Worm (Caenorhabditis elegans) whole organism, young adult: ENCODE results near the gene F02D8.4.

Experiments used
- F10E7.11 ChIP-seq: sonication (generic microtip); optimal IDR thresholded peaks from 2 replicates; lab custom pipeline; 2017; ENCODE audit warnings: mild to moderate bottlenecking, missing genetic modification characterization, moderate library complexity, missing compliant biosample characterization
- F23B12.7 ChIP-seq: sonication (generic microtip); optimal IDR thresholded peaks from 2 replicates; lab custom pipeline; 2017; ENCODE audit warnings: missing genetic modification characterization, mild to moderate bottlenecking, missing compliant biosample characterization, antibody characterized with exemption, moderate library complexity; ENCODE audit not compliant: insufficient read depth
- F33H1.4 ChIP-seq: fragments of 200-800 bp; sonication (Bioruptor generic); IDR thresholded peaks from 2 replicates; pipeline ENCODE4 v1.3.6; 2022; ENCODE audit warnings: missing genetic modification reagents, missing genetic modification characterization, missing compliant biosample characterization
- F49E8.2 ChIP-seq: sonication (generic microtip); optimal IDR thresholded peaks from 3 replicates; lab custom pipeline; 2017; ENCODE audit warnings: missing genetic modification characterization, mild to moderate bottlenecking, missing compliant biosample characterization, antibody characterized with exemption, moderate library complexity; ENCODE audit not compliant: insufficient read depth
- F52B5.7 ChIP-seq: sonication (generic microtip); optimal IDR thresholded peaks from 2 replicates; lab custom pipeline; 2016; ENCODE audit warnings: mild to moderate bottlenecking, missing genetic modification characterization, missing compliant biosample characterization
- F57A8.1 ChIP-seq: fragments of 200-800 bp; sonication (Bioruptor generic); optimal IDR thresholded peaks from 2 replicates; lab custom pipeline; 2018; ENCODE audit warnings: mild to moderate bottlenecking, missing genetic modification characterization, moderate library complexity, missing compliant biosample characterization
- K11D2.4 ChIP-seq: fragments of 200-800 bp; sonication (Bioruptor generic); IDR thresholded peaks from 2 replicates; pipeline ENCODE4 v1.3.6; 2022; ENCODE audit warnings: missing genetic modification reagents, missing genetic modification characterization, missing compliant biosample characterization
- K12H6.12 ChIP-seq: fragments of 200-800 bp; sonication (Bioruptor generic); optimal IDR thresholded peaks from 2 replicates; lab custom pipeline; 2018; ENCODE audit warnings: mild to moderate bottlenecking, missing genetic modification characterization, missing compliant biosample characterization
- Y53G8AR.9 ChIP-seq: fragments of 200-800 bp; sonication (Bioruptor generic); conservative IDR thresholded peaks from 2 replicates; pipeline ENCODE4 v1.3.6; 2022; ENCODE audit warnings: missing genetic modification reagents, missing genetic modification characterization, missing compliant biosample characterization
- akir-1 ChIP-seq: fragments of 200-800 bp; sonication (Bioruptor generic); optimal IDR thresholded peaks from 2 replicates; lab custom pipeline; 2018; ENCODE audit warnings: mild to moderate bottlenecking, missing genetic modification characterization, moderate library complexity, missing compliant biosample characterization
- aptf-2 ChIP-seq: fragments of 200-800 bp; sonication (Bioruptor generic); conservative IDR thresholded peaks from 2 replicates; pipeline ENCODE4 v1.3.6; 2022; ENCODE audit warnings: missing genetic modification reagents, missing genetic modification characterization, missing compliant biosample characterization
- atf-7 ChIP-seq: sonication (generic microtip); optimal IDR thresholded peaks from 2 replicates; lab custom pipeline; 2017; ENCODE audit warnings: mild to moderate bottlenecking, missing genetic modification characterization, missing compliant biosample characterization
- bed-1 ChIP-seq: fragments of 200-800 bp; sonication (Bioruptor generic); IDR thresholded peaks from 2 replicates; pipeline ENCODE4 v1.3.6; 2022; ENCODE audit warnings: missing genetic modification reagents, missing genetic modification characterization, missing compliant biosample characterization
- bed-2 ChIP-seq: fragments of 200-800 bp; sonication (Bioruptor generic); IDR thresholded peaks from 2 replicates; pipeline ENCODE4 v1.3.6; 2022; ENCODE audit warnings: missing genetic modification reagents, missing genetic modification characterization, missing compliant biosample characterization
- cebp-2 ChIP-seq: fragments of 200-800 bp; sonication (Bioruptor generic); IDR thresholded peaks from 2 replicates; pipeline ENCODE4 v1.3.6; 2022; ENCODE audit warnings: missing genetic modification characterization, missing compliant biosample characterization
- ceh-40 ChIP-seq: fragments of 200-800 bp; sonication (Bioruptor generic); IDR thresholded peaks from 2 replicates; pipeline ENCODE4 v1.3.6; 2022; ENCODE audit warnings: missing genetic modification characterization, missing compliant biosample characterization
- ceh-79 ChIP-seq: sonication (generic microtip); optimal IDR thresholded peaks from 2 replicates; lab custom pipeline; 2017; ENCODE audit warnings: mild to moderate bottlenecking, missing genetic modification characterization, missing compliant biosample characterization
- chd-7 ChIP-seq: sonication (generic microtip); optimal IDR thresholded peaks from 2 replicates; lab custom pipeline; 2016; ENCODE audit warnings: mild to moderate bottlenecking, missing genetic modification characterization, moderate library complexity, missing compliant biosample characterization
- dox-1 ChIP-seq: fragments of 200-800 bp; sonication (Bioruptor generic); IDR thresholded peaks from 2 replicates; pipeline ENCODE4 v1.3.6; 2022; ENCODE audit warnings: missing genetic modification reagents, missing genetic modification characterization, missing compliant biosample characterization
- egl-18 ChIP-seq: fragments of 200-800 bp; sonication (Bioruptor generic); IDR thresholded peaks from 2 replicates; pipeline ENCODE4 v1.3.6; 2022; ENCODE audit warnings: missing genetic modification reagents, missing genetic modification characterization, missing compliant biosample characterization
- egrh-3 ChIP-seq: fragments of 200-800 bp; sonication (Bioruptor generic); IDR thresholded peaks from 2 replicates; pipeline ENCODE4 v1.3.6; 2022; ENCODE audit warnings: missing genetic modification reagents, missing genetic modification characterization, missing compliant biosample characterization
- ets-4 ChIP-seq: fragments of 200-800 bp; sonication (Bioruptor generic); optimal IDR thresholded peaks from 2 replicates; lab custom pipeline; 2018; ENCODE audit warnings: mild to moderate bottlenecking, missing genetic modification characterization, missing compliant biosample characterization
- hmg-1.2 ChIP-seq: fragments of 200-800 bp; sonication (Bioruptor generic); IDR thresholded peaks from 2 replicates; pipeline ENCODE4 v1.3.6; 2022; ENCODE audit warnings: missing genetic modification reagents, missing genetic modification characterization, missing compliant biosample characterization
- hrde-1 ChIP-seq: sonication (generic microtip); optimal IDR thresholded peaks from 2 replicates; lab custom pipeline; 2016; ENCODE audit warnings: missing genetic modification characterization, mild to moderate bottlenecking, missing compliant biosample characterization, moderate library complexity, missing genotype, missing genetic modification reagents, borderline replicate concordance
- hsf-1 ChIP-seq: fragments of 200-800 bp; sonication (Bioruptor generic); IDR thresholded peaks from 2 replicates; pipeline ENCODE4 v1.3.6; 2022; ENCODE audit warnings: missing genetic modification reagents, missing genetic modification characterization, missing compliant biosample characterization
- lag-1 ChIP-seq: fragments of 200-800 bp; sonication (Bioruptor generic); IDR thresholded peaks from 2 replicates; pipeline ENCODE4 v1.3.6; 2022; ENCODE audit warnings: missing genetic modification reagents, missing genetic modification characterization, missing compliant biosample characterization
- let-607 ChIP-seq, 2 experiments: fragments of 200-800 bp in 1 of 2; sonication (Bioruptor generic) in 1 of 2; sonication (generic microtip) in 1 of 2; optimal IDR thresholded peaks; 2 replicates each; lab custom pipeline; 2016 to 2018; ENCODE audit warnings: mild to moderate bottlenecking in 2 of 2, missing compliant biosample characterization in 2 of 2, missing genetic modification characterization in 2 of 2, moderate library complexity in 2 of 2, missing genotype in 1 of 2
- lin-26 ChIP-seq: fragments of 200-800 bp; sonication (Bioruptor generic); IDR thresholded peaks from 2 replicates; pipeline ENCODE4 v1.3.6; 2022; ENCODE audit warnings: missing genetic modification reagents, missing genetic modification characterization, missing compliant biosample characterization
- madf-10 ChIP-seq: sonication (generic microtip); optimal IDR thresholded peaks from 2 replicates; lab custom pipeline; 2016; ENCODE audit warnings: mild to moderate bottlenecking, missing genetic modification characterization, missing compliant biosample characterization
- mcd-1 ChIP-seq: fragments of 200-800 bp; sonication (Bioruptor generic); IDR thresholded peaks from 2 replicates; pipeline ENCODE4 v1.3.6; 2022; ENCODE audit warnings: missing genetic modification reagents, missing genetic modification characterization, missing compliant biosample characterization
- mel-28 ChIP-seq: sonication (generic microtip); optimal IDR thresholded peaks from 2 replicates; lab custom pipeline; 2016; ENCODE audit warnings: borderline replicate concordance, mild to moderate bottlenecking, missing genetic modification characterization, missing compliant biosample characterization
- nhr-120 ChIP-seq: fragments of 200-800 bp; sonication (Bioruptor generic); IDR thresholded peaks from 2 replicates; pipeline ENCODE4 v1.3.6; 2022; ENCODE audit warnings: missing genetic modification characterization, missing compliant biosample characterization
- pha-4 ChIP-seq: fragments of 150-350 bp; sonication (generic microtip); optimal IDR thresholded peaks from 2 replicates; lab custom pipeline; 2014; ENCODE audit warnings: missing biosample characterization, missing genetic modification reagents, missing genetic modification characterization
- rec-8 ChIP-seq, 2 experiments: sonication (generic microtip); optimal IDR thresholded peaks; 2 replicates each; lab custom pipeline; 2016; ENCODE audit warnings: mild to moderate bottlenecking in 2 of 2, missing genetic modification characterization in 2 of 2, missing genetic modification reagents in 2 of 2, missing genotype in 2 of 2, missing biosample characterization in 1 of 2, missing compliant biosample characterization in 1 of 2, moderate library complexity in 1 of 2
- rpc-1 ChIP-seq, 2 experiments: fragments of 150-350 bp in 1 of 2; sonication (generic microtip) in 1 of 2; optimal IDR thresholded peaks; 2 replicates each; lab custom pipeline; 2014 to 2018; ENCODE audit warnings: missing biosample characterization in 1 of 2, missing genetic modification characterization in 1 of 2, missing genetic modification reagents in 1 of 2, missing genotype in 1 of 2
- sdz-38 ChIP-seq: sonication (generic microtip); optimal IDR thresholded peaks from 2 replicates; lab custom pipeline; 2016; ENCODE audit warnings: missing genotype, missing genetic modification characterization, missing compliant biosample characterization
- sea-2 ChIP-seq: fragments of 200-800 bp; sonication (Bioruptor generic); IDR thresholded peaks from 2 replicates; pipeline ENCODE4 v1.3.6; 2022; ENCODE audit warnings: missing genetic modification characterization, missing compliant biosample characterization
- snpc-1.1 ChIP-seq: sonication (generic microtip); optimal IDR thresholded peaks from 2 replicates; lab custom pipeline; 2017; ENCODE audit warnings: missing genetic modification characterization, mild to moderate bottlenecking, missing compliant biosample characterization, antibody characterized with exemption, moderate library complexity, missing genotype, missing genetic modification reagents; ENCODE audit not compliant: insufficient read depth
- snpc-4 ChIP-seq, 5 experiments: fragments of 150-350 bp in 1 of 5; sonication (generic microtip) in 4 of 5; optimal IDR thresholded peaks; 2 replicates each; lab custom pipeline; 2014 to 2018; ENCODE audit warnings: missing genetic modification characterization in 5 of 5, missing biosample characterization in 3 of 5, antibody characterized with exemption in 2 of 5, mild to moderate bottlenecking in 2 of 5, missing compliant biosample characterization in 2 of 5, missing genotype in 2 of 5, moderate library complexity in 2 of 5, missing genetic modification reagents in 1 of 5
- sptf-2 ChIP-seq: fragments of 200-800 bp; sonication (Bioruptor generic); optimal IDR thresholded peaks from 2 replicates; lab custom pipeline; 2018; ENCODE audit warnings: mild to moderate bottlenecking, missing genetic modification characterization, missing compliant biosample characterization
- xnd-1 ChIP-seq: sonication (generic microtip); optimal IDR thresholded peaks from 2 replicates; lab custom pipeline; 2016; ENCODE audit warnings: missing genotype, missing genetic modification reagents, missing genetic modification characterization, missing compliant biosample characterization
- zfh-2 ChIP-seq: fragments of 200-800 bp; sonication (Bioruptor generic); conservative IDR thresholded peaks from 2 replicates; pipeline ENCODE4 v1.3.6; 2022; ENCODE audit warnings: missing genetic modification reagents, missing genetic modification characterization, missing compliant biosample characterization
- ztf-18 ChIP-seq: sonication (generic microtip); optimal IDR thresholded peaks from 2 replicates; lab custom pipeline; 2016; ENCODE audit warnings: missing genotype, mild to moderate bottlenecking, missing genetic modification characterization, missing compliant biosample characterization
- ztf-22 ChIP-seq: fragments of 200-800 bp; sonication (Bioruptor generic); optimal IDR thresholded peaks from 2 replicates; lab custom pipeline; 2018; ENCODE audit warnings: mild to moderate bottlenecking, missing genetic modification characterization, moderate library complexity, missing compliant biosample characterization
- ztf-28 ChIP-seq: fragments of 200-800 bp; sonication (Bioruptor generic); IDR thresholded peaks from 2 replicates; pipeline ENCODE4 v1.3.6; 2022; ENCODE audit warnings: missing genetic modification reagents, missing genetic modification characterization, missing compliant biosample characterization
- ztf-3 ChIP-seq: fragments of 200-800 bp; sonication (Bioruptor generic); optimal IDR thresholded peaks from 2 replicates; lab custom pipeline; 2018; ENCODE audit warnings: mild to moderate bottlenecking, missing genetic modification characterization, missing compliant biosample characterization

Gene F02D8.4

DNA sequence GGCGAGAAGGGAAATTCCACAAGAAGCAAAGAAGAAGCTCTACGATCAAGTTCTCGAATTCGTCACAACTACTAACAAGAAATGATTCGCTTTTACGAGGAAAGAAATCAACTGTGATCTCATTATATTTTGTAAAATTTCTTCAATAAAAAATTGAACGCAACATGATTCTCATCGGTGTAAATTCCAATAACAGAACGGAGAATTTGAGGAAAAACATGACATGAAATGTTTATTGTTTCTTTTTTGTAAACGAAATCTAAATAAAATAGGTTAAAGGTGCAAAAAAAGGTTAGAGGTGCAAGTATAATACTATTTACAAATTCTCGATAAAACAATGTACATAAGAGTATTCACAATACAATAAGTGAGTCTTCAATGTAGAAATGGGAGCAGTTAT, 6.8 kb downstream of the F02D8.4 start (continued):
- TF ChIP-seq xnd-1 = peak; percentile 21
- no peak for TF ChIP-seq F23B12.7 (tag; lab: Kevin White, UChicago)
- no peak for TF ChIP-seq sptf-2
- no peak; the same call in 1 of the 2 replicates for TF ChIP-seq lin-26 (GFP tag; lab: Robert Waterston, UW)
- TF ChIP-seq nhr-120 (GFP tag; lab: Robert Waterston, UW) = no peak
- TF ChIP-seq snpc-1.1 = peak; percentile 14
- no peak for TF ChIP-seq egl-18 (GFP tag; lab: Robert Waterston, UW)
- TF ChIP-seq akir-1 (GFP tag; lab: Kevin White, UChicago) = no peak
- 0 out of 2 replicates have a peak, but pooled peaks have one; percentile 23 for TF ChIP-seq F33H1.4
- no peak for TF ChIP-seq mel-28
- no peak for TF ChIP-seq ztf-22 (GFP tag; lab: Kevin White, UChicago)
- TF ChIP-seq bed-2 = no peak
- TF ChIP-seq lag-1 (GFP tag; lab: Robert Waterston, UW) = no peak
- peak; percentile 83; the same call in 1 of the 2 replicates for TF ChIP-seq Y53G8AR.9 (GFP tag; lab: Robert Waterston, UW)
- no peak for TF ChIP-seq egrh-3
- no peak for TF ChIP-seq bed-1 (GFP tag; lab: Robert Waterston, UW)
- no peak for TF ChIP-seq atf-7 (tag; lab: Kevin White, UChicago)
- TF ChIP-seq hrde-1 (tag; lab: Kevin White, UChicago) = peak; percentile 89
- TF ChIP-seq ceh-79 (tag; lab: Kevin White, UChicago) = no peak
- peak; percentile 12; the same call in 1 of the 2 replicates for TF ChIP-seq hmg-1.2 (GFP tag; lab: Robert Waterston, UW)
- TF ChIP-seq cebp-2 = no peak
- TF ChIP-seq F52B5.7 (tag; lab: Kevin White, UChicago) = no peak
- TF ChIP-seq madf-10 (tag; lab: Kevin White, UChicago) = no peak
- no peak for TF ChIP-seq K12H6.12 (tag; lab: Kevin White, UChicago)
- TF ChIP-seq K11D2.4 (GFP tag; lab: Robert Waterston, UW) = no peak
- no peak for TF ChIP-seq rpc-1 (optimal IDR thresholded peaks at IDR 0.05; lab: Kevin White, UChicago)
- TF ChIP-seq rpc-1 (tag; optimal IDR thresholded peaks at IDR 0.05; lab: Kevin White, UChicago) = no peak
- TF ChIP-seq zfh-2 = no peak
- TF ChIP-seq ztf-28 (GFP tag; lab: Robert Waterston, UW) = no peak
- TF ChIP-seq ztf-3 (GFP tag; lab: Kevin White, UChicago) = no peak
- TF ChIP-seq ceh-40 = 0 out of 2 replicates have a peak, but pooled peaks have one; percentile 41
- no peak for TF ChIP-seq rec-8 (tag; optimal IDR thresholded peaks at IDR 0.05; lab: Kevin White, UChicago)
- TF ChIP-seq sea-2 (GFP tag; lab: Robert Waterston, UW) = no peak
- no peak for TF ChIP-seq snpc-4 (GFP tag; optimal IDR thresholded peaks at IDR 0.05; lab: Kevin White, UChicago)
- no peak for TF ChIP-seq snpc-4 (tag; optimal IDR thresholded peaks at IDR 0.05; lab: Kevin White, UChicago)
- TF ChIP-seq F57A8.1 (GFP tag; lab: Kevin White, UChicago) = no peak
- TF ChIP-seq mcd-1 = no peak
- no peak for TF ChIP-seq aptf-2
- no peak for TF ChIP-seq let-607 (tag; optimal IDR thresholded peaks at IDR 0.05; lab: Kevin White, UChicago)
- no peak for TF ChIP-seq ztf-18 (tag; lab: Kevin White, UChicago)
- TF ChIP-seq hsf-1 (GFP tag; lab: Robert Waterston, UW) = peak; percentile 79
- TF ChIP-seq pha-4 (tag; lab: Kevin White, UChicago) = no peak
- TF ChIP-seq chd-7 = no peak
- TF ChIP-seq ets-4 (GFP tag; lab: Kevin White, UChicago) = no peak
- TF ChIP-seq dox-1 (GFP tag; lab: Robert Waterston, UW) = no peak; the same call in 1 of the 2 replicates
- TF ChIP-seq F10E7.11 (tag; lab: Kevin White, UChicago) = no peak
- TF ChIP-seq F49E8.2 (tag; lab: Kevin White, UChicago) = peak; percentile 77
- TF ChIP-seq sdz-38 = no peak
